Fruit fly (Drosophila melanogaster): ENCODE data around the gene ND-ACP.

The ND-ACP gene

DNA sequence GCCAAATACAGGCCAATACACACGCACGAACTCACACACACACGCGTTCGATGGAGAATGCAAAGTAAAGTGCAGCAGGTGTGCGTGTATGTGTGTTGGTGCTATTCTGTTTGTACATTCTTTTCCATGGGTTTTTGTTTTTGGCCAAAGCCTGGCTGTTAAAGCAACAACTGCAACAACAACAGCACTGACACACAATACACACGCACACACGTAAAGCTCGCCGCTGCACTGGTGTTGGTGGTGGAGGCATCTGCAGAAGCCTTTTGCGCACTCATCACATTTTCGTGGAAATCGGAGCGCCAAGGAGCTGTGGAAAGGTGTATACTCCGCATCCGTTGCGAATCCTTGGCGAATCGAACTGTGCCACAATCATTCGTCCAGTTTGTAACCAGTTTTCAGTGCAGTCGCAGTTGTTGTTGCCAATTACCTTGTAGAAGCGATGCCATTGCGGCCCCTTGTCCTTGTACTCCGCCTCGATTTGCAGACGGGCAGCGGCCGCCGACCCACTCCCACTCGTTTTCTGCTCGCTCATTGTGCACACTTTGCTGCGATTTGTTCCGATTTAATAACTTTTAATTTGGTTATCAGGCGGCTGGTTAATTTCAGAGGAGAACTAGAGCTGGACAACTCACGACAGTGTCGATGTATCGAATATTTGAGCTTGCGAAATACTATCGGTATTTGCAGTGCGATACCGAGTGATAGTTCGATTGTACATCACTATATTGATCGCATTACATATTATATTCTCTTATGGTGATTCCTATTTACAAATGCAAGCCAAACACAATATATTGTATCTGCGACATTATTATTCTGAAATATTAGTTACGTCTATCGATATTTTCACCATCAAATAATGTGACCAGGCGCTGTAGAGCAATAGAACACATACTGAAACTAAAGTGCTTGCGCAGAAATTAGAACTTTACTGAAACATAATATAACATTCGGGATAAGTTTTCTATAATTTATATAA lies 20.5 kb downstream of the ND-ACP start (continued):
- TF ChIP-seq CG11762 (GFP tag; optimal IDR thresholded peaks at IDR 0.05; ENCODE audit: insufficient read depth) (peak; percentile 5), pdm3 (GFP tag; optimal IDR thresholded peaks at IDR 0.05) (peak; percentile 45), salr (GFP tag; optimal IDR thresholded peaks at IDR 0.05) (no peak), CG6808 (GFP tag; optimal IDR thresholded peaks at IDR 0.05) (no peak), cyc (GFP tag; optimal IDR thresholded peaks at IDR 0.05) (peak; percentile 40)

DNA sequence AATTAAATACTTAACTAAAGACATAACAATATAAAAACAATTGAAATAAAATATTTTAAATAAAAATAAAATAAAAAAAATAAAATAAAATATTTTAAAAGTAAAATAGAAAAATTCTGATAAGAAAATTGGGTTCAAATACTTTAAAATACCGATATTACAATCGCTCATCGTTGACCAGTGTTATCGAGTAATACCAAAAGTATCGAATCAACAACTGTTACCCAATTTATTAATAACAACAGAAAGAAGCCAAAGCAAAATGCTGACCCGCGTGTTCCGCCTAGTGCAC lies 21.1 kb downstream of the ND-ACP start, which contains the start of gene CG9166:
TSS of gene CG9166 (plus strand) at position 193 of the 292 bp plus-strand sequence.
- TF ChIP-seq CG4318 (GFP tag; optimal IDR thresholded peaks at IDR 0.05) (no peak), CG16779 (tag; optimal IDR thresholded peaks at IDR 0.05) (no peak), CG6163 (GFP tag; IDR thresholded peaks at IDR 0.05) (no peak), vri (GFP tag; optimal IDR thresholded peaks at IDR 0.05) (no peak), CG11902 (GFP tag; optimal IDR thresholded peaks at IDR 0.05) (no peak)

DNA sequence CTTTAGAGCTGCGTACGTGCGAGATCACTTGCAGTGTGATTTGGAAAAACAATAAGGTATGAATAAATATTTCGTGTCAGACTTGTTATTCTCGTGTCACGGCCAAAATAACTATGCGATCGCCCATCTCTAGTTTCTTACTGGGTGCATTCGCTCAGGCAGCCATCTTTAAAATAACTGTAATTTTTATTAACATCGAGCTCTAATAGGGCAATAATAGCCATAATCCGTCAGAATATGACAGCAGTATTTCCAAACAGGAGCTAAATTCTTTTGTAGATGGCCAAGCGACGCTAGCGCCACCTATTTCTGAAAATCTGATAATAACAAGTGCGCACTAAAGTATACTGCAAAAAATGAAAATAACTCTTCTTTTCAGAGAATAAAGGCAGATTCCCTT lies 22.3 kb downstream of the ND-ACP start:
- TF ChIP-seq Ets96B (tag; optimal IDR thresholded peaks at IDR 0.05) (no peak), Smox (GFP tag; optimal IDR thresholded peaks at IDR 0.05) (peak; percentile 40), Hr38 (GFP tag; optimal IDR thresholded peaks at IDR 0.05) (no peak), dsx (GFP tag; optimal IDR thresholded peaks at IDR 0.05; ENCODE audit: poor library complexity, severe bottlenecking) (peak; percentile 6), Eip78C (GFP tag) (peak; percentile 83), Ets21C (GFP tag; optimal IDR thresholded peaks at IDR 0.05) (no peak), CG11294 (GFP tag; IDR thresholded peaks at IDR 0.05) (no peak), CG16779 (tag; optimal IDR thresholded peaks at IDR 0.05) (no peak), achi (GFP tag; optimal IDR thresholded peaks at IDR 0.05) (peak; percentile 49), fkh (GFP tag; optimal IDR thresholded peaks at IDR 0.05) (no peak), eg (GFP tag; IDR thresholded peaks at IDR 0.05) (peak; percentile 18; the same call in 1 of the 3 replicates), Hr39 (GFP tag; optimal IDR thresholded peaks at IDR 0.05) (peak; percentile 45), CG15336 (GFP tag; IDR thresholded peaks at IDR 0.05) (peak; percentile 19; the same call in 1 of the 2 replicates), fd85E (GFP tag; optimal IDR thresholded peaks at IDR 0.05) (no peak), CG34406 (GFP tag; optimal IDR thresholded peaks at IDR 0.05) (no peak), topi (GFP tag; optimal IDR thresholded peaks at IDR 0.05) (peak; percentile 36), Sox15 (GFP tag; optimal IDR thresholded peaks at IDR 0.05) (no peak), OdsH (GFP tag; optimal IDR thresholded peaks at IDR 0.05) (peak; percentile 24), lz (GFP tag; optimal IDR thresholded peaks at IDR 0.05) (peak; percentile 46), CG11762 (GFP tag; optimal IDR thresholded peaks at IDR 0.05; ENCODE audit: insufficient read depth) (no peak), Hr4 (GFP tag; optimal IDR thresholded peaks at IDR 0.05) (no peak), CG9139 (GFP tag; optimal IDR thresholded peaks at IDR 0.05) (no peak), CG6854 (GFP tag; optimal IDR thresholded peaks at IDR 0.05) (no peak), acj6 (GFP tag; optimal IDR thresholded peaks at IDR 0.05) (peak; percentile 21), net (GFP tag; optimal IDR thresholded peaks at IDR 0.05) (no peak), fd59A (GFP tag; optimal IDR thresholded peaks at IDR 0.05) (no peak), CG8119 (GFP tag; IDR thresholded peaks at IDR 0.05) (no peak), Blimp-1 (GFP tag; optimal IDR thresholded peaks at IDR 0.05) (no peak), CG31627 (GFP tag; optimal IDR thresholded peaks at IDR 0.05) (peak; percentile 43), CG11902 (GFP tag; optimal IDR thresholded peaks at IDR 0.05) (no peak), cyc (GFP tag; optimal IDR thresholded peaks at IDR 0.05) (peak; percentile 42), CG6792 (GFP tag; optimal IDR thresholded peaks at IDR 0.05) (no peak), CG8319 (GFP tag; optimal IDR thresholded peaks at IDR 0.05) (no peak), esn (GFP tag; optimal IDR thresholded peaks at IDR 0.05) (peak; percentile 49), CG10631 (GFP tag; optimal IDR thresholded peaks at IDR 0.05) (no peak), svp (GFP tag) (peak; percentile 77), CG32006 (GFP tag; optimal IDR thresholded peaks at IDR 0.05) (no peak), Gug (GFP tag; IDR thresholded peaks at IDR 0.05) (no peak), CG10669 (GFP tag; optimal IDR thresholded peaks at IDR 0.05) (no peak), salr (GFP tag; optimal IDR thresholded peaks at IDR 0.05) (peak in 1 of 2 experiments; percentile 28), vri (GFP tag; optimal IDR thresholded peaks at IDR 0.05) (peak; percentile 1), CG3032 (tag; optimal IDR thresholded peaks at IDR 0.05) (no peak)

All from whole organism, prepupa.